Fruit fly (Drosophila melanogaster): ENCODE results near the gene nmd.

Gene nmd

dm6 chr2L:10321612-10322011 is 17.9 kb upstream of the nmd start (continued):
- no peak for TF ChIP-seq CG8290 (GFP tag; optimal IDR thresholded peaks at IDR 0.05)
- peak in 1 of 2 experiments; percentile 67 for TF ChIP-seq CG8290 (tag; optimal IDR thresholded peaks at IDR 0.05)
- TF ChIP-seq cg (GFP tag; optimal IDR thresholded peaks at IDR 0.05): peak; percentile 36
- TF ChIP-seq CG11723 (GFP tag; optimal IDR thresholded peaks at IDR 0.05): no peak
- peak; percentile 17 for TF ChIP-seq CG31365 (tag; optimal IDR thresholded peaks at IDR 0.05)
- TF ChIP-seq Meics (GFP tag; optimal IDR thresholded peaks at IDR 0.05): peak; percentile 4
- TF ChIP-seq Nf-YC (tag; optimal IDR thresholded peaks at IDR 0.05): peak; percentile 5
- TF ChIP-seq exex (tag; optimal IDR thresholded peaks at IDR 0.05): peak; percentile 65
- peak; percentile 80 for TF ChIP-seq Med (GFP tag)
- TF ChIP-seq MBD-R2 (GFP tag; IDR thresholded peaks at IDR 0.05): peak; percentile 25; the same call in 1 of the 2 replicates
- no peak for TF ChIP-seq Myb (GFP tag; optimal IDR thresholded peaks at IDR 0.05)
- no peak for TF ChIP-seq CG10959 (GFP tag; IDR thresholded peaks at IDR 0.05)
- TF ChIP-seq Fer1 (GFP tag; optimal IDR thresholded peaks at IDR 0.05): peak; percentile 56
- peak; percentile 59 for TF ChIP-seq BtbVII (GFP tag; optimal IDR thresholded peaks at IDR 0.05)
- peak; percentile 91 for TF ChIP-seq CG10274 (GFP tag; optimal IDR thresholded peaks at IDR 0.05)
- TF ChIP-seq br (optimal IDR thresholded peaks at IDR 0.05): no peak
- TF ChIP-seq ac (GFP tag; optimal IDR thresholded peaks at IDR 0.05): no peak
- TF ChIP-seq B-H2 (GFP tag; optimal IDR thresholded peaks at IDR 0.05): no peak
- no peak for TF ChIP-seq Dad (GFP tag; optimal IDR thresholded peaks at IDR 0.05)
- TF ChIP-seq CG7987 (GFP tag; optimal IDR thresholded peaks at IDR 0.05): peak; percentile 10
- TF ChIP-seq MESR4 (GFP tag; optimal IDR thresholded peaks at IDR 0.05): peak; percentile 7
- TF ChIP-seq CG6272 (GFP tag; IDR thresholded peaks at IDR 0.05): no peak
- TF ChIP-seq phol (tag; optimal IDR thresholded peaks at IDR 0.05): no peak
- no peak for TF ChIP-seq CG11696 (GFP tag; IDR thresholded peaks at IDR 0.05)
- peak; percentile 23 for TF ChIP-seq HmgZ (tag; optimal IDR thresholded peaks at IDR 0.05)
- peak; percentile 69 for TF ChIP-seq nom (GFP tag; optimal IDR thresholded peaks at IDR 0.05)
- peak; percentile 98 for TF ChIP-seq CG12769 (tag; optimal IDR thresholded peaks at IDR 0.05)
- peak; percentile 15 for TF ChIP-seq CG3163 (GFP tag; optimal IDR thresholded peaks at IDR 0.05)
- no peak for TF ChIP-seq CG10147 (GFP tag; optimal IDR thresholded peaks at IDR 0.05)
- peak; percentile 3; the same call in 1 of the 2 replicates for TF ChIP-seq NFAT (GFP tag; IDR thresholded peaks at IDR 0.05)
- no peak for TF ChIP-seq CG3847 (GFP tag; IDR thresholded peaks at IDR 0.05)
- peak; percentile 26; the same call in 1 of the 2 replicates for TF ChIP-seq E2f2 (GFP tag; IDR thresholded peaks at IDR 0.05)
- no peak for TF ChIP-seq Gug (GFP tag; IDR thresholded peaks at IDR 0.05)
- TF ChIP-seq da (GFP tag; optimal IDR thresholded peaks at IDR 0.05): no peak
- TF ChIP-seq vvl (GFP tag; IDR thresholded peaks at IDR 0.05): peak; percentile 23; the same call in 1 of the 2 replicates
- TF ChIP-seq caup (GFP tag; optimal IDR thresholded peaks at IDR 0.05; ENCODE audit: severe bottlenecking): peak; percentile 36
- peak; percentile 48 for TF ChIP-seq CG13296 (GFP tag; optimal IDR thresholded peaks at IDR 0.05)
- no peak for TF ChIP-seq Abd-B (GFP tag; optimal IDR thresholded peaks at IDR 0.05)
- TF ChIP-seq CG17612 (GFP tag; IDR thresholded peaks at IDR 0.05): no peak
- TF ChIP-seq Dbx (GFP tag; IDR thresholded peaks at IDR 0.05): peak; percentile 28; the same call in 1 of the 3 replicates
- peak; percentile 15 for TF ChIP-seq MTF-1 (GFP tag; optimal IDR thresholded peaks at IDR 0.05; ENCODE audit: borderline replicate concordance)
- peak; percentile 23 for TF ChIP-seq CG17912 (GFP tag; optimal IDR thresholded peaks at IDR 0.05)
- peak; percentile 38 for TF ChIP-seq sug (tag; optimal IDR thresholded peaks at IDR 0.05)
- TF ChIP-seq ftz-f1 (GFP tag; optimal IDR thresholded peaks at IDR 0.05): peak; percentile 80
- peak; percentile 87 for TF ChIP-seq CG2199 (GFP tag; IDR thresholded peaks at IDR 0.05)
- no peak for TF ChIP-seq CG10267 (tag; optimal IDR thresholded peaks at IDR 0.05)
- peak; percentile 94 for TF ChIP-seq Deaf1 (tag; optimal IDR thresholded peaks at IDR 0.05)
- no peak for TF ChIP-seq al (GFP tag; IDR thresholded peaks at IDR 0.05)
- no peak for TF ChIP-seq CG11695 (GFP tag; IDR thresholded peaks at IDR 0.05)
- TF ChIP-seq CG5953 (GFP tag; IDR thresholded peaks at IDR 0.05): no peak
- no peak for TF ChIP-seq run (tag; optimal IDR thresholded peaks at IDR 0.05)
- peak; percentile 30 for TF ChIP-seq CTCF (GFP tag; optimal IDR thresholded peaks at IDR 0.05)
